Fruit fly (Drosophila melanogaster) S2 (cell line): ENCODE data around the gene zen2.

Experiments used
- CG8478 ChIP-seq: fragments of >200 bp; optimal IDR thresholded peaks from 2 replicates; lab custom pipeline; 2018
- CTCF ChIP-seq, 2 experiments: fragments of >200 bp; optimal IDR thresholded peaks; 2 replicates each; lab custom pipeline; 2018

dm6 chr3R:6766928-6767327, 23.0 kb upstream of the zen2 start:
- TF ChIP-seq CG8478 (no peak), CTCF (optimal IDR thresholded peaks at IDR 0.05; lab: Kevin White, UChicago) (no peak)
